Fruit fly (Drosophila melanogaster) whole organism, prepupa: ENCODE data around the gene Shmt.

Experiments
- CG10631 ChIP-seq: fragments of 200-800 bp; sonication (Bioruptor generic); optimal IDR thresholded peaks from 2 replicates; lab custom pipeline; 2016; ENCODE audit warnings: missing biosample characterization, missing genetic modification characterization
- CG10669 ChIP-seq: fragments of 200-800 bp; sonication (Bioruptor generic); optimal IDR thresholded peaks from 3 replicates; lab custom pipeline; 2018; ENCODE audit warnings: missing biosample characterization, mild to moderate bottlenecking, missing genetic modification characterization, moderate library complexity
- CG11762 ChIP-seq: fragments of 200-800 bp; sonication (Bioruptor generic); optimal IDR thresholded peaks from 3 replicates; lab custom pipeline; 2016; ENCODE audit warnings: missing biosample characterization, missing genetic modification characterization; ENCODE audit not compliant: insufficient read depth
- CG11902 ChIP-seq: fragments of 200-800 bp; sonication (Bioruptor generic); optimal IDR thresholded peaks from 3 replicates; lab custom pipeline; 2016; ENCODE audit warnings: missing biosample characterization, missing genetic modification characterization
- CG15336 ChIP-seq: fragments of 200-800 bp; sonication (Bioruptor generic); IDR thresholded peaks from 2 replicates; pipeline ENCODE4 v1.3.6; 2022; ENCODE audit warnings: missing biosample characterization, missing genetic modification characterization
- CG1621 ChIP-seq: fragments of 200-800 bp; sonication (Bioruptor generic); optimal IDR thresholded peaks from 3 replicates; lab custom pipeline; 2018; ENCODE audit warnings: missing biosample characterization, mild to moderate bottlenecking, missing genetic modification characterization
- CG16779 ChIP-seq: fragments of 200-800 bp; sonication (Bioruptor generic); optimal IDR thresholded peaks from 3 replicates; lab custom pipeline; 2017; ENCODE audit warnings: missing biosample characterization, mild to moderate bottlenecking, missing genetic modification characterization
- CG3032 ChIP-seq: fragments of 200-800 bp; optimal IDR thresholded peaks from 2 replicates; lab custom pipeline; 2019; ENCODE audit warnings: missing biosample characterization, mild to moderate bottlenecking, missing genetic modification characterization, moderate library complexity
- CG31627 ChIP-seq: fragments of 200-800 bp; sonication (Bioruptor generic); optimal IDR thresholded peaks from 3 replicates; lab custom pipeline; 2016; ENCODE audit warnings: missing biosample characterization, missing genetic modification characterization
- CG32006 ChIP-seq: fragments of 200-800 bp; sonication (Bioruptor generic); optimal IDR thresholded peaks from 3 replicates; lab custom pipeline; 2017; ENCODE audit warnings: missing biosample characterization, mild to moderate bottlenecking, missing genetic modification characterization
- CG34406 ChIP-seq: fragments of 200-800 bp; sonication (Bioruptor generic); optimal IDR thresholded peaks from 3 replicates; lab custom pipeline; 2016; ENCODE audit warnings: missing biosample characterization, missing genetic modification characterization
- CG3919 ChIP-seq: fragments of 200-800 bp; sonication (Bioruptor generic); optimal IDR thresholded peaks from 3 replicates; lab custom pipeline; 2016; ENCODE audit warnings: missing biosample characterization, missing genetic modification characterization
- CG4318 ChIP-seq: fragments of 200-800 bp; sonication (Bioruptor generic); optimal IDR thresholded peaks from 3 replicates; lab custom pipeline; 2017; ENCODE audit warnings: missing biosample characterization, mild to moderate bottlenecking, missing genetic modification characterization
- CG6163 ChIP-seq: fragments of 200-800 bp; sonication (Bioruptor generic); IDR thresholded peaks from 3 replicates; pipeline ENCODE4 v1.3.6; 2022; ENCODE audit warnings: missing biosample characterization, missing genetic modification characterization
- CG6808 ChIP-seq: fragments of 200-800 bp; sonication (Bioruptor generic); optimal IDR thresholded peaks from 3 replicates; lab custom pipeline; 2017; ENCODE audit warnings: missing biosample characterization, missing genetic modification characterization, mild to moderate bottlenecking, moderate library complexity, missing genetic modification reagents
- CG6854 ChIP-seq: fragments of 200-800 bp; sonication (Bioruptor generic); optimal IDR thresholded peaks from 2 replicates; lab custom pipeline; 2017; ENCODE audit warnings: missing biosample characterization, mild to moderate bottlenecking, missing genetic modification characterization
- CG8119 ChIP-seq: fragments of 200-800 bp; sonication (Bioruptor generic); IDR thresholded peaks from 3 replicates; pipeline ENCODE4 v1.3.6; 2022; ENCODE audit warnings: missing biosample characterization, missing genetic modification characterization
- CG8319 ChIP-seq: fragments of 200-800 bp; sonication (Bioruptor generic); optimal IDR thresholded peaks from 3 replicates; lab custom pipeline; 2016; ENCODE audit warnings: missing biosample characterization, missing genetic modification characterization
- Eip78C ChIP-seq: fragments of 200-800 bp; sonication (Bioruptor generic); peaks from one replicate; lab custom pipeline; 2016; ENCODE audit warnings: missing biosample characterization, missing genetic modification characterization
- Eip93F ChIP-seq: fragments of 200-800 bp; sonication (Bioruptor generic); optimal IDR thresholded peaks from 2 replicates; lab custom pipeline; 2016; ENCODE audit warnings: missing biosample characterization, mild to moderate bottlenecking, missing genetic modification characterization
- Ets96B ChIP-seq: fragments of 200-800 bp; optimal IDR thresholded peaks from 2 replicates; lab custom pipeline; 2019; ENCODE audit warnings: missing biosample characterization, mild to moderate bottlenecking, missing genetic modification characterization, moderate library complexity
- Gug ChIP-seq: fragments of 200-800 bp; sonication (Bioruptor generic); IDR thresholded peaks from 2 replicates; pipeline ENCODE4 v1.3.6; 2022; ENCODE audit warnings: missing biosample characterization, missing genetic modification characterization
- Hr38 ChIP-seq: sonication (Bioruptor generic); optimal IDR thresholded peaks from 2 replicates; lab custom pipeline; 2016; ENCODE audit warnings: missing biosample characterization, missing genetic modification characterization
- Hr39 ChIP-seq: fragments of 200-800 bp; sonication (Bioruptor generic); optimal IDR thresholded peaks from 2 replicates; lab custom pipeline; 2016; ENCODE audit warnings: missing biosample characterization, missing genetic modification characterization
- Lpt ChIP-seq: fragments of 200-800 bp; sonication (Bioruptor generic); optimal IDR thresholded peaks from 3 replicates; lab custom pipeline; 2016; ENCODE audit warnings: missing biosample characterization, missing genetic modification characterization
- Met ChIP-seq: fragments of 200-800 bp; sonication (Bioruptor generic); optimal IDR thresholded peaks from 3 replicates; lab custom pipeline; 2016; ENCODE audit warnings: missing biosample characterization, missing genetic modification characterization
- OdsH ChIP-seq: fragments of 200-800 bp; sonication (Bioruptor generic); optimal IDR thresholded peaks from 3 replicates; lab custom pipeline; 2016; ENCODE audit warnings: missing biosample characterization, missing genetic modification characterization
- Smox ChIP-seq: fragments of 200-800 bp; sonication (Bioruptor generic); optimal IDR thresholded peaks from 3 replicates; lab custom pipeline; 2016; ENCODE audit warnings: missing biosample characterization, missing genetic modification characterization
- Sox102F ChIP-seq: fragments of 200-800 bp; sonication (Bioruptor generic); optimal IDR thresholded peaks from 2 replicates; lab custom pipeline; 2016; ENCODE audit warnings: missing biosample characterization, mild to moderate bottlenecking, missing genetic modification characterization
- Sox14 ChIP-seq: fragments of 200-800 bp; sonication (Bioruptor generic); optimal IDR thresholded peaks from 3 replicates; lab custom pipeline; 2016; ENCODE audit warnings: missing biosample characterization, missing genetic modification characterization
- Sox15 ChIP-seq: fragments of 200-800 bp; sonication (Bioruptor generic); optimal IDR thresholded peaks from 3 replicates; lab custom pipeline; 2016; ENCODE audit warnings: missing biosample characterization, missing genetic modification characterization
- achi ChIP-seq: fragments of 200-800 bp; sonication (Bioruptor generic); optimal IDR thresholded peaks from 3 replicates; lab custom pipeline; 2016; ENCODE audit warnings: missing biosample characterization, missing genetic modification characterization
- acj6 ChIP-seq: fragments of 200-800 bp; sonication (Bioruptor generic); optimal IDR thresholded peaks from 3 replicates; lab custom pipeline; 2016; ENCODE audit warnings: missing biosample characterization, missing genetic modification characterization
- cyc ChIP-seq: fragments of 200-800 bp; sonication (Bioruptor generic); optimal IDR thresholded peaks from 3 replicates; lab custom pipeline; 2016; ENCODE audit warnings: missing biosample characterization, missing genetic modification characterization
- dsx ChIP-seq: fragments of 200-800 bp; optimal IDR thresholded peaks from 3 replicates; lab custom pipeline; 2019; ENCODE audit warnings: missing biosample characterization, mild to moderate bottlenecking, missing genetic modification characterization, moderate library complexity; ENCODE audit not compliant: poor library complexity, severe bottlenecking
- esn ChIP-seq: fragments of 200-800 bp; sonication (Bioruptor generic); optimal IDR thresholded peaks from 2 replicates; lab custom pipeline; 2016; ENCODE audit warnings: missing biosample characterization, mild to moderate bottlenecking, missing genetic modification characterization, moderate library complexity
- fd59A ChIP-seq: fragments of 200-800 bp; sonication (Bioruptor generic); optimal IDR thresholded peaks from 2 replicates; lab custom pipeline; 2017; ENCODE audit warnings: missing biosample characterization, mild to moderate bottlenecking, missing genetic modification characterization, missing genetic modification reagents
- fkh ChIP-seq: fragments of 200-800 bp; sonication (Bioruptor generic); optimal IDR thresholded peaks from 3 replicates; lab custom pipeline; 2017; ENCODE audit warnings: missing biosample characterization, mild to moderate bottlenecking, missing genetic modification characterization, moderate library complexity
- lz ChIP-seq: fragments of 200-800 bp; sonication (Bioruptor generic); optimal IDR thresholded peaks from 3 replicates; lab custom pipeline; 2016; ENCODE audit warnings: missing biosample characterization, missing genetic modification characterization
- pdm3 ChIP-seq: fragments of 200-800 bp; sonication (Bioruptor generic); optimal IDR thresholded peaks from 3 replicates; lab custom pipeline; 2016; ENCODE audit warnings: missing biosample characterization, missing genetic modification characterization
- svp ChIP-seq: fragments of 200-800 bp; sonication (Bioruptor generic); peaks from one replicate; lab custom pipeline; 2016; ENCODE audit warnings: missing biosample characterization, missing genetic modification characterization
- topi ChIP-seq: fragments of 200-800 bp; sonication (Bioruptor generic); optimal IDR thresholded peaks from 3 replicates; lab custom pipeline; 2016; ENCODE audit warnings: missing biosample characterization, missing genetic modification characterization
- vri ChIP-seq: fragments of 200-800 bp; sonication (Bioruptor generic); optimal IDR thresholded peaks from 3 replicates; lab custom pipeline; 2016; ENCODE audit warnings: missing biosample characterization, mild to moderate bottlenecking, missing genetic modification characterization

Gene Shmt

DNA sequence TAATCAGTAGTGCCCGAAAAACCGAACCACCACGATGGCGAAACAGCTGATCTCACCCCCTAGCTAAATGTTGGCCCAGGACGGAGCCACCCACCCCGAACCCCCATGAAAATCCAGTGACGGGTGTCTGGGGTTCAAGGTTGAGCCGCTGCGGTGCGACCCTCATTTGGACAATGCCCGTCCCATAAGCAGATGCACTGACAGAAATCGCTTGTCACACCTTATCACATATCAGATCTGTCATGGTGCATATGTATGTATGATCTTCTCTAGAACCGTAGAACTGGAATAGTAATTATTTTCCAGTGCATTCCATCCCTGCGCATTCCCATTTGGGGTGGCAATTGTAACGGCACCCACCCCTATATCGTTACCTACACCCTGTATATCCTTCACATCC, 27.7 kb downstream of the Shmt start (continued):
- TF ChIP-seq Hr39 (GFP tag; lab: Kevin White, UChicago): no peak
- no peak for TF ChIP-seq CG11902 (GFP tag; lab: Kevin White, UChicago)
- TF ChIP-seq CG3919 (GFP tag; lab: Kevin White, UChicago): no peak
- TF ChIP-seq lz (GFP tag; lab: Kevin White, UChicago): peak; percentile 24
- TF ChIP-seq Ets96B (tag; lab: Kevin White, UChicago): no peak
- TF ChIP-seq CG34406: peak; percentile 8
- no peak for TF ChIP-seq fkh (GFP tag; lab: Kevin White, UChicago)
- no peak for TF ChIP-seq acj6
- no peak for TF ChIP-seq vri (GFP tag; lab: Kevin White, UChicago)
- no peak for TF ChIP-seq Sox102F (GFP tag; lab: Kevin White, UChicago)
- TF ChIP-seq achi (GFP tag; lab: Kevin White, UChicago): no peak
- TF ChIP-seq Eip93F (GFP tag; lab: Kevin White, UChicago): no peak
- TF ChIP-seq Hr38 (GFP tag; lab: Kevin White, UChicago): no peak
- TF ChIP-seq CG6163: no peak
- peak; percentile 33 for TF ChIP-seq esn (GFP tag; lab: Kevin White, UChicago)

DNA sequence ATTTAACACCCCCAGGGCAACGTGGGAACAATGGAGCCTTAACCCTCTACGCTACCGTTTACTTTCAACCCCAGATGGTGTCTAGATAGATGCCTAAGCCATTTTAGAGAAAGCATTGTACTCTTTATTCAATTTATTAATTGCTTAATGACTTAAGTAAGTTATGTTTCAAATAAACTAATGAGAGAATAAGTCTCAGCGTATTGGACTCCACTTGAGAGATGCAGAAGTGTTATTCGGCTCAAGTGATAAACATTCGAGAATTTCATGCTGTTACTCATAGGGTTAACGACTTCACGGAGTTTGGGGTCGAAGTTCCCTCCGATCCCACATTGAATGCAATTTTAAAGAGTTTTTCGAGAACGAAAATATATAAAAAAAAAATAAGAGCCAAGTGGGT, 28.3 kb downstream of the Shmt start:
- no peak for TF ChIP-seq CG6163
- no peak for TF ChIP-seq Ets96B (tag; lab: Kevin White, UChicago)
- TF ChIP-seq CG10631 (GFP tag; lab: Kevin White, UChicago): peak; percentile 9
- peak; percentile 51 for TF ChIP-seq topi (GFP tag; lab: Kevin White, UChicago)
- TF ChIP-seq Sox14 (GFP tag; lab: Kevin White, UChicago): peak; percentile 8
- peak; percentile 57 for TF ChIP-seq esn (GFP tag; lab: Kevin White, UChicago)
- TF ChIP-seq Lpt (GFP tag; lab: Kevin White, UChicago): no peak
- TF ChIP-seq CG15336 (GFP tag; lab: Robert Waterston, UW): no peak
- peak; percentile 47 for TF ChIP-seq Eip78C (GFP tag; lab: Kevin White, UChicago)
- peak; percentile 26 for TF ChIP-seq lz (GFP tag; lab: Kevin White, UChicago)
- TF ChIP-seq fkh (GFP tag; lab: Kevin White, UChicago): no peak
- no peak for TF ChIP-seq CG8319 (GFP tag; lab: Kevin White, UChicago)
- peak; percentile 56 for TF ChIP-seq Smox
- TF ChIP-seq svp (GFP tag; lab: Kevin White, UChicago): peak; percentile 75
- TF ChIP-seq CG4318 (GFP tag; lab: Kevin White, UChicago): no peak
- no peak for TF ChIP-seq CG32006 (GFP tag; lab: Kevin White, UChicago)
- peak; percentile 25 for TF ChIP-seq cyc
- TF ChIP-seq CG3032: no peak
- TF ChIP-seq Met (GFP tag; lab: Kevin White, UChicago): peak; percentile 55
- TF ChIP-seq CG1621: no peak
- no peak for TF ChIP-seq CG16779
- peak; percentile 42 for TF ChIP-seq CG31627
- peak; percentile 29 for TF ChIP-seq vri (GFP tag; lab: Kevin White, UChicago)
- TF ChIP-seq Hr39 (GFP tag; lab: Kevin White, UChicago): peak; percentile 26
- TF ChIP-seq CG11762: no peak
- TF ChIP-seq Eip93F (GFP tag; lab: Kevin White, UChicago): no peak
- TF ChIP-seq CG6854: no peak
- no peak for TF ChIP-seq Gug (GFP tag; lab: Robert Waterston, UW)
- no peak for TF ChIP-seq OdsH (GFP tag; lab: Kevin White, UChicago)
- peak; percentile 35 for TF ChIP-seq CG10669 (GFP tag; lab: Kevin White, UChicago)
- TF ChIP-seq fd59A: no peak
- TF ChIP-seq CG6808: peak; percentile 11
- no peak for TF ChIP-seq Sox15 (GFP tag; lab: Kevin White, UChicago)
- peak; percentile 9 for TF ChIP-seq pdm3 (GFP tag; lab: Kevin White, UChicago)
- TF ChIP-seq Sox102F (GFP tag; lab: Kevin White, UChicago): peak; percentile 46
- no peak for TF ChIP-seq achi (GFP tag; lab: Kevin White, UChicago)
- no peak for TF ChIP-seq CG8119 (GFP tag; lab: Robert Waterston, UW)
- TF ChIP-seq CG11902 (GFP tag; lab: Kevin White, UChicago): no peak
- no peak for TF ChIP-seq dsx (GFP tag; lab: Kevin White, UChicago)
